Worm (Caenorhabditis elegans) whole organism, mixed stage, embryonic: ENCODE results near the gene spig-5.
A peak's percentile ranks its signal among the peaks of the same experiment; 100 is the strongest.

Experiments
- M03D4.4 ChIP-seq: sonication (generic microtip); optimal IDR thresholded peaks from 2 replicates; lab custom pipeline; 2017; ENCODE audit warnings: mild to moderate bottlenecking, missing genetic modification characterization, missing compliant biosample characterization
- bed-3 ChIP-seq: fragments of 200-800 bp; sonication (Bioruptor generic); optimal IDR thresholded peaks from 3 replicates; lab custom pipeline; 2018; ENCODE audit warnings: mild to moderate bottlenecking, missing genetic modification characterization, moderate library complexity, missing compliant biosample characterization
- blmp-1 ChIP-seq: fragments of 150-350 bp; optimal IDR thresholded peaks from 2 replicates; lab custom pipeline; 2014; ENCODE audit warnings: missing biosample characterization, missing genetic modification characterization
- ceh-39 ChIP-seq: fragments of 150-350 bp; optimal IDR thresholded peaks from 2 replicates; lab custom pipeline; 2014; ENCODE audit warnings: missing biosample characterization, missing genetic modification characterization
- ceh-43 ChIP-seq: fragments of 200-800 bp; sonication (Bioruptor generic); optimal IDR thresholded peaks from 2 replicates; lab custom pipeline; 2018; ENCODE audit warnings: mild to moderate bottlenecking, missing genetic modification characterization, moderate library complexity, missing compliant biosample characterization
- ceh-83 ChIP-seq: fragments of 200-800 bp; sonication (Bioruptor generic); optimal IDR thresholded peaks from 2 replicates; lab custom pipeline; 2018; ENCODE audit warnings: mild to moderate bottlenecking, missing genetic modification characterization, missing compliant biosample characterization
- ces-1 ChIP-seq: fragments of 150-350 bp; optimal IDR thresholded peaks from 2 replicates; lab custom pipeline; 2014; ENCODE audit warnings: missing biosample characterization, missing genetic modification reagents, missing genetic modification characterization
- cnd-1 ChIP-seq: fragments of 200-800 bp; sonication (Bioruptor generic); optimal IDR thresholded peaks from 2 replicates; lab custom pipeline; 2018; ENCODE audit warnings: mild to moderate bottlenecking, missing genetic modification characterization, missing compliant biosample characterization
- drap-1 ChIP-seq: fragments of 200-800 bp; sonication (Bioruptor generic); optimal IDR thresholded peaks from 3 replicates; lab custom pipeline; 2018; ENCODE audit warnings: mild to moderate bottlenecking, missing genetic modification characterization, missing compliant biosample characterization
- elt-1 ChIP-seq: sonication (generic microtip); optimal IDR thresholded peaks from 2 replicates; lab custom pipeline; 2017; ENCODE audit warnings: missing genetic modification characterization, mild to moderate bottlenecking, missing compliant biosample characterization, antibody characterized with exemption, moderate library complexity, borderline replicate concordance; ENCODE audit not compliant: insufficient read depth
- elt-3 ChIP-seq: fragments of 150-350 bp; optimal IDR thresholded peaks from 2 replicates; lab custom pipeline; 2014; ENCODE audit warnings: missing biosample characterization, missing genetic modification characterization
- flh-1 ChIP-seq: fragments of 200-800 bp; sonication (Bioruptor generic); optimal IDR thresholded peaks from 2 replicates; lab custom pipeline; 2018; ENCODE audit warnings: mild to moderate bottlenecking, missing genetic modification characterization, moderate library complexity, missing compliant biosample characterization
- ham-2 ChIP-seq: fragments of 200-800 bp; sonication (Bioruptor generic); optimal IDR thresholded peaks from 2 replicates; lab custom pipeline; 2018; ENCODE audit warnings: mild to moderate bottlenecking, missing genetic modification characterization, missing compliant biosample characterization
- hlh-1 ChIP-seq: fragments of 150-350 bp; optimal IDR thresholded peaks from 2 replicates; lab custom pipeline; 2014; ENCODE audit warnings: missing biosample characterization, missing genetic modification reagents, missing genetic modification characterization
- lin-13 ChIP-seq: fragments of 150-350 bp; optimal IDR thresholded peaks from 2 replicates; lab custom pipeline; 2014; ENCODE audit warnings: missing biosample characterization, missing genetic modification characterization
- lin-32 ChIP-seq: fragments of 200-800 bp; sonication (Bioruptor generic); optimal IDR thresholded peaks from 2 replicates; lab custom pipeline; 2018; ENCODE audit warnings: mild to moderate bottlenecking, missing genetic modification characterization, missing compliant biosample characterization
- lsy-2 ChIP-seq: fragments of 150-350 bp; optimal IDR thresholded peaks from 2 replicates; lab custom pipeline; 2014; ENCODE audit warnings: missing biosample characterization, missing genetic modification characterization
- mab-5 ChIP-seq: fragments of 150-350 bp; optimal IDR thresholded peaks from 2 replicates; lab custom pipeline; 2014; ENCODE audit warnings: missing biosample characterization, missing genetic modification characterization
- mep-1 ChIP-seq: fragments of 150-350 bp; optimal IDR thresholded peaks from 2 replicates; lab custom pipeline; 2017; ENCODE audit warnings: missing biosample characterization, missing genetic modification reagents, missing genetic modification characterization, inconsistent platforms
- mls-2 ChIP-seq: sonication (generic microtip); optimal IDR thresholded peaks from 2 replicates; lab custom pipeline; 2016; ENCODE audit warnings: mild to moderate bottlenecking, missing genetic modification characterization, moderate library complexity, missing compliant biosample characterization
- nhr-12 ChIP-seq: fragments of 150-350 bp; optimal IDR thresholded peaks from 2 replicates; lab custom pipeline; 2014; ENCODE audit warnings: missing biosample characterization, missing genetic modification characterization
- nhr-2 ChIP-seq: fragments of 150-350 bp; optimal IDR thresholded peaks from 2 replicates; lab custom pipeline; 2014; ENCODE audit warnings: missing biosample characterization, missing genetic modification characterization
- nhr-237 ChIP-seq: fragments of 150-350 bp; optimal IDR thresholded peaks from 2 replicates; lab custom pipeline; 2014; ENCODE audit warnings: missing biosample characterization, missing genetic modification characterization
- nhr-28 ChIP-seq: fragments of 150-350 bp; optimal IDR thresholded peaks from 2 replicates; lab custom pipeline; 2014; ENCODE audit warnings: missing biosample characterization, missing genetic modification characterization
- nhr-76 ChIP-seq: sonication (generic microtip); optimal IDR thresholded peaks from 2 replicates; lab custom pipeline; 2017; ENCODE audit warnings: missing biosample characterization, missing genetic modification characterization
- pha-4 ChIP-seq: fragments of 150-350 bp; optimal IDR thresholded peaks from 2 replicates; lab custom pipeline; 2018; ENCODE audit warnings: missing biosample characterization, missing genetic modification reagents, missing genetic modification characterization
- sem-2 ChIP-seq: fragments of 200-800 bp; sonication (Bioruptor generic); optimal IDR thresholded peaks from 2 replicates; lab custom pipeline; 2018; ENCODE audit warnings: mild to moderate bottlenecking, missing genetic modification characterization, missing compliant biosample characterization
- snpc-4 ChIP-seq: fragments of 150-350 bp; optimal IDR thresholded peaks from 2 replicates; lab custom pipeline; 2014; ENCODE audit warnings: missing biosample characterization, missing genetic modification characterization
- sptf-1 ChIP-seq: sonication (generic microtip); optimal IDR thresholded peaks from 2 replicates; lab custom pipeline; 2017; ENCODE audit warnings: mild to moderate bottlenecking, missing genetic modification characterization, moderate library complexity, missing compliant biosample characterization
- tbx-8 ChIP-seq: fragments of 200-800 bp; sonication (Bioruptor generic); optimal IDR thresholded peaks from 2 replicates; lab custom pipeline; 2018; ENCODE audit warnings: mild to moderate bottlenecking, missing genetic modification characterization, moderate library complexity, missing compliant biosample characterization
- unc-120 ChIP-seq: sonication (generic microtip); optimal IDR thresholded peaks from 2 replicates; lab custom pipeline; 2017; ENCODE audit warnings: missing genetic modification characterization, missing compliant biosample characterization; ENCODE audit not compliant: poor library complexity, severe bottlenecking
- unc-39 ChIP-seq: fragments of 150-350 bp; optimal IDR thresholded peaks from 2 replicates; lab custom pipeline; 2014; ENCODE audit warnings: missing biosample characterization, missing genetic modification characterization
- unc-62 ChIP-seq: fragments of 150-350 bp; optimal IDR thresholded peaks from 2 replicates; lab custom pipeline; 2014; ENCODE audit warnings: missing biosample characterization, missing genetic modification reagents, missing genetic modification characterization
- zip-8 ChIP-seq: fragments of 150-350 bp; optimal IDR thresholded peaks from 2 replicates; lab custom pipeline; 2014; ENCODE audit warnings: missing biosample characterization, missing genetic modification characterization
- ztf-11 ChIP-seq: fragments of 150-350 bp; optimal IDR thresholded peaks from 2 replicates; lab custom pipeline; 2014; ENCODE audit warnings: missing biosample characterization, missing genetic modification characterization

The spig-5 gene

DNA sequence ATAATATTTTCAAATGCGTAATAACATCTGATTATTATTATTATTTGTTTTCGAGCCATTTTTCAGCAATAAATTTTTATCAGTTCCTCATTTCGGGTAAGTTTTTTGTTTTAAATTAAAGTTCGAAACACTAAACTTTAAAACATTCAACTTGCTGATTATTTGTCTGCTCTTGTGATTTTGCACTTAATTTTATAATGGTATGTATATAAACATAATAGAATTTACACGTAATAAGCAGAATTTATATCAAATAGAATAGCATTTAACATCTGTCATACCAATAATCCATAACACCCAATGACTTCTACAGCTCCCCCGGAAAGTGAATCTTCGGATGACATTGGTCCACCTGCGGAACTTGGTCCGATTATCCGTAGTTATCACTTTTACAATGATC is 24.9 kb downstream of the spig-5 start, which contains the start of gene srm-4:
TSS of gene srm-4 (plus strand) at position 301 of the 400 bp plus-strand sequence.
- TF ChIP-seq ztf-11 (tag; lab: Kevin White, UChicago) (no peak), hlh-1 (tag; lab: Kevin White, UChicago) (no peak), blmp-1 (no peak), lsy-2 (tag; lab: Kevin White, UChicago) (no peak), mls-2 (tag; lab: Kevin White, UChicago) (no peak), mep-1 (tag; lab: Kevin White, UChicago) (no peak), ces-1 (GFP tag; lab: Kevin White, UChicago) (no peak), elt-3 (no peak), zip-8 (no peak), unc-120 (tag; lab: Kevin White, UChicago) (no peak), cnd-1 (tag; lab: Kevin White, UChicago) (no peak), bed-3 (GFP tag; lab: Kevin White, UChicago) (no peak)

DNA sequence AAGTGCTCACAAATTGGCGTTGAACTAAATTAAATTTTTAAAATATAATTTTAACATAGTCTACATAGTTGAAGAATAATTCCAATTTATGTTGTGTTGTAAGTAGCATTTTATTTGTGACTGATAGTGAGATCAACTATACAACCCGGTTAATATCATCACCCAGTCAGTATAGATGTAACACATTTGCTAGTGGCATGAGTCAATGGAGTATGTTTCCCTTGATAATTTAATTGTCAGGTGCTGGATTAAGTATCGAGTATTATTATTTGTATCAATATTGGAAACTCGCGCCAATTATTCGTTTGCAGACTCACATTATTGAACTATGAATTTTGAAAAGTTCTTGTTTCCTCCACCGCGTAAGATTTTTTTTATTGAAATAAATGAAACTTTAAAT is 26.6 kb downstream of the spig-5 start, which contains the start of gene srm-5:
TSS of gene srm-5 (plus strand) at position 301 of the 400 bp plus-strand sequence.
- TF ChIP-seq blmp-1 (no peak), M03D4.4 (no peak), mab-5 (tag; lab: Kevin White, UChicago) (no peak), unc-62 (GFP tag; lab: Kevin White, UChicago) (no peak)

DNA sequence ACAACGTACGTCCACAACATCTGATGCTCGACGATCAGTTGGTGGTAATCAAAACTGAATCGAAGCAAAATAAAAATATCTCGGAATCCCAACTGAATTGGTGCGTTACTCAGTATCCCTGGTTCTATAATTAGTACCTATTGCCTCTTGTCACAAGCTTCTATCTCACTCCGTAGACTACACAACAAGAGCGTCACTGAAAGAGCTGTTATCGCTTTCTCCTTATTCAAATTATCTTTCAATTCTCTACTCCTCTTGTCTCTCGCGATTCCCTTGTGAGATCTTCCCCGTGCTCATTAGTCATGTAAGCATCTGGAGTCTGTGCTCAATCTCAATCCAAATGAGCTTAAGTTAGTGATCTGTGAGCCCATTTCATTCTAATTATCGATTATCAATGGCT is 28.4 kb downstream of the spig-5 start, which contains the start of gene srm-6:
TSS of gene srm-6 (plus strand) at position 301 of the 400 bp plus-strand sequence.
- no peak for TF ChIP-seq unc-62 (GFP tag; lab: Kevin White, UChicago)
- TF ChIP-seq ces-1 (GFP tag; lab: Kevin White, UChicago), result no peak
- TF ChIP-seq ceh-43 (GFP tag; lab: Kevin White, UChicago), result no peak
- TF ChIP-seq ham-2, result no peak
- TF ChIP-seq snpc-4 (tag; lab: Kevin White, UChicago), result no peak
- TF ChIP-seq ceh-83, result no peak
- TF ChIP-seq lin-32 (GFP tag; lab: Kevin White, UChicago), result no peak
- no peak for TF ChIP-seq bed-3 (GFP tag; lab: Kevin White, UChicago)
- no peak for TF ChIP-seq nhr-2 (tag; lab: Kevin White, UChicago)
- TF ChIP-seq hlh-1 (tag; lab: Kevin White, UChicago), result no peak
- no peak for TF ChIP-seq zip-8
- TF ChIP-seq nhr-12 (tag; lab: Kevin White, UChicago), result no peak
- no peak for TF ChIP-seq mep-1 (tag; lab: Kevin White, UChicago)
- no peak for TF ChIP-seq ztf-11 (tag; lab: Kevin White, UChicago)
- TF ChIP-seq nhr-76 (tag; lab: Kevin White, UChicago), result no peak

DNA sequence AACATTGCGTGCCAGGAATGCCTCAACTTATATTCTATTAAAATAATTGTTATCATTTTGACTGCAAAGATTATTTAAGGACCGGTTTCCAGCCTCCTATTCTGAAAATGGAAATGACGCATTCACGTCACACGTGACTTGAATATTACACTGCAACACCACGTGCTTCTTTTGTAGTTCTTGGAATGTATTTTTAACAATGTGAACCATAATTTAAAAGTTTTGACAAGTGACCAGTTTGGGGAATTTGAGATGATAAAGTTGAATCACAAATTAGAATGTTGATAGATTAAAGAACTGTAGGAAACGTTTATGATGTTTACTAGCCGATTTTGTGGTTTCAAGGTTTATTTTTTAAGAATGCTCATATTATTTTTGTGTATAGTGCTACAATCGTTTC is 33.4 kb downstream of the spig-5 start, which contains the start of gene F47B8.10:
TSS of gene F47B8.10 (plus strand) at position 301 of the 400 bp plus-strand sequence.
- TF ChIP-seq sptf-1, result no peak
- no peak for TF ChIP-seq unc-39 (tag; lab: Kevin White, UChicago)
- TF ChIP-seq sem-2 (GFP tag; lab: Kevin White, UChicago), result no peak
- TF ChIP-seq hlh-1 (tag; lab: Kevin White, UChicago), result no peak
- TF ChIP-seq tbx-8, result no peak
- TF ChIP-seq elt-3, result no peak
- no peak for TF ChIP-seq elt-1 (tag; lab: Kevin White, UChicago)
- no peak for TF ChIP-seq lin-32 (GFP tag; lab: Kevin White, UChicago)
- TF ChIP-seq M03D4.4, result no peak
- no peak for TF ChIP-seq lin-13 (tag; lab: Kevin White, UChicago)
- TF ChIP-seq, all 35 proteins: peak for 0

DNA sequence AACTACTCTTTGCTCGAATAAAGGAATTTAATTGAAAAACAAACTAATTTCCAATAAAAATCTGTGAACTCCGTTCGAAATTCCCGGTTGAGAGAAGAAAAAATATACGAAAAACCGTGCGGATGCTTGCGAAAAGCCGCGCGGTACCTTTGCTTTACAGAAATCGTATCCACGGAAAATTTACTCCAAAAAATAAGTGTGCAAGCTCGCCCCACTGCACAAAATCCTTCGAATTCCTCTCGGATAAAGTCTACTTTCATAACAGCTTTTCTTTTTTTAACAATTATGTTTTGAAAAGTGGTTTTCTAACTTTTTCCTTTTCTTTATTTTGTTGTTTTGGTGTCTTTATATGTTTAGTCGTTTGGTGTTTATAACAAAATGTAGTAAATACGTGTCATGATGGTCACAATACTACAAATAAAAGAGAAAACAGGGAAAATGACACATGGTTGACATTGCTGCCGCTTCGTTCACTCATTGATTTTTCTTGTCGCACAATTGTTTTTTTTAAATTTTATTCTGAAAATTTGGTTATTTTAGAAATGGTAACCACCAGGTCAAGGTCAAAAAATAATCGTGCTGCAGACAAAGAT is 39.1 kb downstream of the spig-5 start, which contains the start of gene cept-2:
TSS of gene cept-2 (plus strand) at position 533 of the 593 bp plus-strand sequence.
- TF ChIP-seq unc-39 (tag; lab: Kevin White, UChicago), result no peak
- TF ChIP-seq ceh-83, result no peak
- peak; percentile 70 for TF ChIP-seq lin-13 (tag; lab: Kevin White, UChicago)
- TF ChIP-seq zip-8, result no peak
- TF ChIP-seq cnd-1 (tag; lab: Kevin White, UChicago), result peak; percentile 2
- TF ChIP-seq mab-5 (tag; lab: Kevin White, UChicago), result no peak
- TF ChIP-seq mls-2 (tag; lab: Kevin White, UChicago), result no peak
- TF ChIP-seq nhr-2 (tag; lab: Kevin White, UChicago), result peak; percentile 8
- TF ChIP-seq nhr-28, result no peak
- TF ChIP-seq elt-3, result no peak
- TF ChIP-seq bed-3 (GFP tag; lab: Kevin White, UChicago), result no peak
- TF ChIP-seq unc-120 (tag; lab: Kevin White, UChicago), result no peak
- TF ChIP-seq ham-2, result no peak
- TF ChIP-seq blmp-1, result no peak
- TF ChIP-seq nhr-76 (tag; lab: Kevin White, UChicago), result no peak
- peak; percentile 84 for TF ChIP-seq lsy-2 (tag; lab: Kevin White, UChicago)
- TF ChIP-seq ceh-43 (GFP tag; lab: Kevin White, UChicago), result no peak
- TF ChIP-seq elt-1 (tag; lab: Kevin White, UChicago), result no peak
- TF ChIP-seq nhr-12 (tag; lab: Kevin White, UChicago), result no peak
- TF ChIP-seq sem-2 (GFP tag; lab: Kevin White, UChicago), result no peak
- TF ChIP-seq unc-62 (GFP tag; lab: Kevin White, UChicago), result peak; percentile 27
- peak; percentile 86 for TF ChIP-seq nhr-237 (tag; lab: Kevin White, UChicago)
- no peak for TF ChIP-seq ces-1 (GFP tag; lab: Kevin White, UChicago)
- TF ChIP-seq ceh-39 (tag; lab: Kevin White, UChicago), result peak; percentile 12
- peak; percentile 40 for TF ChIP-seq hlh-1 (tag; lab: Kevin White, UChicago)
- no peak for TF ChIP-seq M03D4.4
- peak; percentile 97 for TF ChIP-seq mep-1 (tag; lab: Kevin White, UChicago)
- TF ChIP-seq flh-1 (GFP tag; lab: Kevin White, UChicago), result no peak
- peak; percentile 58 for TF ChIP-seq pha-4 (tag; lab: Kevin White, UChicago)
- TF ChIP-seq drap-1 (GFP tag; lab: Kevin White, UChicago), result peak; percentile 49
- no peak for TF ChIP-seq ztf-11 (tag; lab: Kevin White, UChicago)
- TF ChIP-seq tbx-8, result no peak
- TF ChIP-seq lin-32 (GFP tag; lab: Kevin White, UChicago), result no peak
- peak; percentile 56 for TF ChIP-seq sptf-1
